Fruit fly (Drosophila melanogaster) whole organism, embryonic: ENCODE measurements around the gene Ccp84Ad.

Source experiments
- Bgb ChIP-seq: fragments of 200-800 bp; sonication (Bioruptor generic); IDR thresholded peaks from 2 replicates; pipeline ENCODE4 v1.3.6; 2022; ENCODE audit warnings: missing biosample characterization, missing genetic modification characterization; ENCODE audit not compliant: partially characterized antibody
- Bteb2 ChIP-seq: fragments of 200-800 bp; sonication (Bioruptor generic); optimal IDR thresholded peaks from 2 replicates; lab custom pipeline; 2016; ENCODE audit warnings: missing biosample characterization, missing genetic modification characterization
- CG10959 ChIP-seq: fragments of 200-800 bp; sonication (Bioruptor generic); IDR thresholded peaks from 2 replicates; pipeline ENCODE4 v1.3.6; 2022; ENCODE audit warnings: missing biosample characterization, missing genetic modification characterization
- CG12071 ChIP-seq: fragments of 200-800 bp; sonication (Bioruptor generic); optimal IDR thresholded peaks from 3 replicates; lab custom pipeline; 2018; ENCODE audit warnings: missing biosample characterization, mild to moderate bottlenecking, missing genetic modification characterization
- CG12236 ChIP-seq: fragments of 200-800 bp; sonication (Bioruptor generic); optimal IDR thresholded peaks from 2 replicates; lab custom pipeline; 2016; ENCODE audit warnings: missing biosample characterization, missing genetic modification characterization
- CG12299 ChIP-seq: fragments of 200-800 bp; sonication (Bioruptor generic); optimal IDR thresholded peaks from 2 replicates; lab custom pipeline; 2018; ENCODE audit warnings: missing biosample characterization, mild to moderate bottlenecking, missing genetic modification characterization
- CG14860 ChIP-seq: fragments of 200-800 bp; sonication (Bioruptor generic); IDR thresholded peaks from 3 replicates; pipeline ENCODE4 v1.3.6; 2022; ENCODE audit warnings: missing biosample characterization, missing genetic modification characterization; ENCODE audit not compliant: partially characterized antibody
- CG15011 ChIP-seq: fragments of 200-800 bp; sonication (Bioruptor generic); optimal IDR thresholded peaks from 3 replicates; lab custom pipeline; 2018; ENCODE audit warnings: missing biosample characterization, mild to moderate bottlenecking, missing genetic modification characterization
- CG17328 ChIP-seq: fragments of 200-800 bp; sonication (Bioruptor generic); IDR thresholded peaks from 2 replicates; pipeline ENCODE4 v1.3.6; 2022; ENCODE audit warnings: missing biosample characterization, missing genetic modification characterization
- CG17568 ChIP-seq: fragments of 200-800 bp; sonication (Bioruptor generic); optimal IDR thresholded peaks from 2 replicates; lab custom pipeline; 2018; ENCODE audit warnings: missing biosample characterization, mild to moderate bottlenecking, missing genetic modification characterization, moderate library complexity
- CG18262 ChIP-seq: fragments of 200-800 bp; optimal IDR thresholded peaks from 3 replicates; lab custom pipeline; 2019; ENCODE audit warnings: missing biosample characterization, mild to moderate bottlenecking, missing genetic modification characterization, moderate library complexity
- CG1832 ChIP-seq: fragments of 200-800 bp; sonication (Bioruptor generic); optimal IDR thresholded peaks from 2 replicates; lab custom pipeline; 2017; ENCODE audit warnings: missing biosample characterization, mild to moderate bottlenecking, missing genetic modification characterization, inconsistent platforms
- CG18599 ChIP-seq: fragments of 200-800 bp; sonication (Bioruptor generic); optimal IDR thresholded peaks from 3 replicates; lab custom pipeline; 2017; ENCODE audit warnings: missing biosample characterization, missing genetic modification characterization, mild to moderate bottlenecking, moderate library complexity, missing genetic modification reagents
- CG2875 ChIP-seq: fragments of 200-800 bp; sonication (Bioruptor generic); optimal IDR thresholded peaks from 2 replicates; lab custom pipeline; 2017; ENCODE audit warnings: missing biosample characterization, mild to moderate bottlenecking, missing genetic modification characterization, missing genetic modification reagents
- CG3847 ChIP-seq: fragments of 200-800 bp; sonication (Bioruptor generic); IDR thresholded peaks from 2 replicates; pipeline ENCODE4 v1.3.6; 2022; ENCODE audit warnings: missing biosample characterization, missing genetic modification characterization
- CG5180 ChIP-seq: fragments of 200-800 bp; sonication (Bioruptor generic); optimal IDR thresholded peaks from 3 replicates; lab custom pipeline; 2017; ENCODE audit warnings: missing biosample characterization, missing genetic modification characterization, mild to moderate bottlenecking, moderate library complexity, missing genetic modification reagents
- CG6272 ChIP-seq: fragments of 200-800 bp; sonication (Bioruptor generic); IDR thresholded peaks from 2 replicates; pipeline ENCODE4 v1.3.6; 2022; ENCODE audit warnings: missing biosample characterization, missing genetic modification characterization
- CG8478 ChIP-seq: fragments of >200 bp; optimal IDR thresholded peaks from 2 replicates; lab custom pipeline; 2018
- CG9727 ChIP-seq: fragments of 200-800 bp; sonication (Bioruptor generic); optimal IDR thresholded peaks from 3 replicates; lab custom pipeline; 2017; ENCODE audit warnings: missing biosample characterization, mild to moderate bottlenecking, missing genetic modification characterization
- CG9797 ChIP-seq: fragments of 200-800 bp; sonication (Bioruptor generic); optimal IDR thresholded peaks from 3 replicates; lab custom pipeline; 2018; ENCODE audit warnings: missing biosample characterization, mild to moderate bottlenecking, missing genetic modification characterization
- Fer1 ChIP-seq: fragments of 200-800 bp; sonication (Bioruptor generic); optimal IDR thresholded peaks from 2 replicates; lab custom pipeline; 2017; ENCODE audit warnings: missing biosample characterization, mild to moderate bottlenecking, missing genetic modification characterization
- HHEX ChIP-seq: fragments of 200-800 bp; sonication (Bioruptor generic); optimal IDR thresholded peaks from 3 replicates; lab custom pipeline; 2017; ENCODE audit warnings: missing biosample characterization, mild to moderate bottlenecking, missing genetic modification characterization, missing genetic modification reagents
- HmgZ ChIP-seq: fragments of 200-800 bp; sonication (Bioruptor generic); optimal IDR thresholded peaks from 2 replicates; lab custom pipeline; 2018; ENCODE audit warnings: missing biosample characterization, mild to moderate bottlenecking, missing genetic modification characterization
- Hmx ChIP-seq: fragments of 200-800 bp; sonication (Bioruptor generic); optimal IDR thresholded peaks from 2 replicates; lab custom pipeline; 2016; ENCODE audit warnings: missing biosample characterization, missing genetic modification characterization
- Lim3 ChIP-seq: fragments of 200-800 bp; sonication (Bioruptor generic); IDR thresholded peaks from 2 replicates; pipeline ENCODE4 v1.3.6; 2022; ENCODE audit warnings: missing biosample characterization, missing genetic modification characterization
- Lpt ChIP-seq: fragments of >200 bp; optimal IDR thresholded peaks from 2 replicates; lab custom pipeline; 2018; ENCODE audit warnings: missing biosample characterization, missing genetic modification characterization
- Neu2 ChIP-seq: fragments of 200-800 bp; sonication (Bioruptor generic); optimal IDR thresholded peaks from 3 replicates; lab custom pipeline; 2016; ENCODE audit warnings: missing biosample characterization, missing genetic modification characterization, borderline replicate concordance
- NfI ChIP-seq: fragments of 200-800 bp; sonication (Bioruptor generic); optimal IDR thresholded peaks from 3 replicates; lab custom pipeline; 2018; ENCODE audit warnings: missing biosample characterization, mild to moderate bottlenecking, missing genetic modification characterization, moderate library complexity
- Sin3A ChIP-seq: fragments of >200 bp; optimal IDR thresholded peaks from 2 replicates; lab custom pipeline; 2018
- TFAM ChIP-seq: fragments of 200-800 bp; sonication (Bioruptor generic); optimal IDR thresholded peaks from 2 replicates; lab custom pipeline; 2017; ENCODE audit warnings: missing biosample characterization, missing genetic modification characterization, inconsistent platforms
- ab ChIP-seq: fragments of 200-800 bp; sonication (Bioruptor generic); optimal IDR thresholded peaks from 2 replicates; lab custom pipeline; 2016; ENCODE audit warnings: missing biosample characterization, missing genetic modification characterization
- al ChIP-seq: fragments of 200-800 bp; sonication (Bioruptor generic); IDR thresholded peaks from 2 replicates; pipeline ENCODE4 v1.3.6; 2022; ENCODE audit warnings: missing biosample characterization, missing genetic modification characterization
- cas ChIP-seq: fragments of 200-800 bp; sonication (Bioruptor generic); IDR thresholded peaks from 2 replicates; pipeline ENCODE4 v1.3.6; 2022; ENCODE audit warnings: missing biosample characterization, missing genetic modification characterization
- chif ChIP-seq, 2 experiments: fragments of 200-800 bp; sonication (Bioruptor generic); optimal IDR thresholded peaks; 3 replicates each; lab custom pipeline; 2016; ENCODE audit warnings: missing biosample characterization in 2 of 2, missing genetic modification characterization in 2 of 2
- crp ChIP-seq, 2 experiments: fragments of 200-800 bp; sonication (Bioruptor generic); optimal IDR thresholded peaks; 2 replicates in 1 of 2; 3 replicates in 1 of 2; lab custom pipeline; 2017; ENCODE audit warnings: missing biosample characterization in 2 of 2, missing genetic modification characterization in 2 of 2, mild to moderate bottlenecking in 1 of 2, moderate library complexity in 1 of 2
- dati ChIP-seq: fragments of 200-800 bp; sonication (Bioruptor generic); IDR thresholded peaks from 2 replicates; pipeline ENCODE4 v1.3.6; 2022; ENCODE audit warnings: missing biosample characterization, missing genetic modification characterization
- fd102C ChIP-seq: fragments of 200-800 bp; sonication (Bioruptor generic); optimal IDR thresholded peaks from 2 replicates; lab custom pipeline; 2018; ENCODE audit warnings: missing biosample characterization, mild to moderate bottlenecking, missing genetic modification characterization, moderate library complexity
- grau ChIP-seq: fragments of 200-800 bp; optimal IDR thresholded peaks from 3 replicates; lab custom pipeline; 2019; ENCODE audit warnings: missing biosample characterization, mild to moderate bottlenecking, missing genetic modification characterization, moderate library complexity
- gsb-n ChIP-seq: fragments of 200-800 bp; sonication (Bioruptor generic); optimal IDR thresholded peaks from 3 replicates; lab custom pipeline; 2018; ENCODE audit warnings: missing biosample characterization, mild to moderate bottlenecking, missing genetic modification characterization
- hb ChIP-seq: fragments of 200-800 bp; sonication (Bioruptor generic); IDR thresholded peaks from 3 replicates; pipeline ENCODE4 v1.3.6; 2022; ENCODE audit warnings: missing biosample characterization, missing genetic modification characterization; ENCODE audit not compliant: partially characterized antibody
- insv ChIP-seq, 2 experiments: fragments of 200-800 bp; sonication (Bioruptor generic); optimal IDR thresholded peaks; 3 replicates each; lab custom pipeline; 2016 to 2018; ENCODE audit warnings: missing biosample characterization in 2 of 2, missing genetic modification characterization in 2 of 2
- klu ChIP-seq: fragments of 200-800 bp; sonication (Bioruptor generic); IDR thresholded peaks from 2 replicates; pipeline ENCODE4 v1.3.6; 2022; ENCODE audit warnings: missing biosample characterization, missing genetic modification characterization
- lab ChIP-seq: fragments of 200-800 bp; sonication (Bioruptor generic); optimal IDR thresholded peaks from 3 replicates; lab custom pipeline; 2017; ENCODE audit warnings: missing biosample characterization, missing genetic modification characterization, mild to moderate bottlenecking, moderate library complexity, missing genetic modification reagents
- nom ChIP-seq: fragments of 200-800 bp; sonication (Bioruptor generic); optimal IDR thresholded peaks from 2 replicates; lab custom pipeline; 2017; ENCODE audit warnings: missing biosample characterization, missing genetic modification characterization, mild to moderate bottlenecking, moderate library complexity, missing genetic modification reagents
- pnt ChIP-seq: fragments of 200-800 bp; sonication (Bioruptor generic); optimal IDR thresholded peaks from 3 replicates; lab custom pipeline; 2016; ENCODE audit warnings: missing biosample characterization, missing genetic modification characterization
- scrt ChIP-seq: fragments of 200-800 bp; sonication (Bioruptor generic); optimal IDR thresholded peaks from 2 replicates; lab custom pipeline; 2018; ENCODE audit warnings: missing biosample characterization, mild to moderate bottlenecking, missing genetic modification characterization, moderate library complexity
- sim ChIP-seq: fragments of 200-800 bp; sonication (Bioruptor generic); IDR thresholded peaks from 2 replicates; pipeline ENCODE4 v1.3.6; 2022; ENCODE audit warnings: missing biosample characterization, missing genetic modification characterization
- sug ChIP-seq: fragments of 200-800 bp; optimal IDR thresholded peaks from 2 replicates; lab custom pipeline; 2019; ENCODE audit warnings: missing biosample characterization, mild to moderate bottlenecking, missing genetic modification characterization, moderate library complexity
- tup ChIP-seq: fragments of 200-800 bp; sonication (Bioruptor generic); optimal IDR thresholded peaks from 2 replicates; lab custom pipeline; 2016; ENCODE audit warnings: missing biosample characterization, mild to moderate bottlenecking, missing genetic modification characterization, moderate library complexity
- yki ChIP-seq: fragments of >200 bp; optimal IDR thresholded peaks from 3 replicates; lab custom pipeline; 2018

The Ccp84Ad gene

DNA sequence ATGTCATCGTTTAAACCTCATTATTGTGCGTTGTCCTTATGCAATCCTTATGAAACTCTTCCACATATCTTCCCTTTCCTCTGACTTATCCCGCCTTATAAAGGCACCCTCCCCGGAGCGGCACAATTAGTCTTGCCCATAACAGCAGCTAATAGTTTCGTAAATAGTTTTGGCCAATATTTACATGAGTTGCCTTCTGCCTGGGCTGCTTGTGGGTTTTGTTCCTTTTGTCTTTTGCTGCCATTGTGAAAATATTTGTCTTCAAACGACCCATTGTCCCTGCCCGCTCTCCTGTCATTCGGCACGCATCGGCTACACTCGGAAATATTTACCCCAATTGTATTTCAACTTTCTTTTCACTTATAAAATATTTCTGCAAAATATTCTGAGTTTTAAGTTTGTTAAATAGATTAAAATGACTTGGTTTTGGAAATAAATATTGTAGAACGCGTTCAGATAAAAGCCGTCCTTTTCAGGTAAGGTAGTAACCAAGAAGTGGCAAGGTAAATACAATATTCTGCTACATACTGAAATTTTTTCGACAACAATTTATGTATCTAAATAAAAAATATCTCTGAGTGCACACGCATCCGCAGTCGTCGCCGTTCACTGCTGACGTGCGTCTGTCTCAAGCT, 31.1 kb downstream of the Ccp84Ad start (continued):
- TF ChIP-seq Lim3 (GFP tag; lab: Robert Waterston, UW) (no peak), CG9797 (GFP tag; lab: Kevin White, UChicago) (no peak), Hmx (GFP tag; lab: Kevin White, UChicago) (no peak), Bteb2 (GFP tag; lab: Kevin White, UChicago) (no peak), CG12299 (tag; lab: Kevin White, UChicago) (no peak), CG8478 (lab: Kevin White, UChicago) (no peak), Neu2 (GFP tag; lab: Kevin White, UChicago) (peak; percentile 9), dati (GFP tag; lab: Robert Waterston, UW) (no peak), ab (GFP tag; lab: Kevin White, UChicago) (no peak), Sin3A (lab: Kevin White, UChicago) (no peak), sug (tag; lab: Kevin White, UChicago) (no peak), CG1832 (GFP tag; lab: Kevin White, UChicago) (no peak), crp (GFP tag; optimal IDR thresholded peaks at IDR 0.05; lab: Kevin White, UChicago) (no peak), cas (GFP tag; lab: Robert Waterston, UW) (no peak), HHEX (GFP tag; lab: Kevin White, UChicago) (no peak), CG2875 (peak; percentile 40), fd102C (peak; percentile 64), nom (GFP tag; lab: Kevin White, UChicago) (no peak), CG18599 (GFP tag; lab: Kevin White, UChicago) (no peak), al (GFP tag; lab: Robert Waterston, UW) (no peak), CG9727 (peak; percentile 70), CG17568 (GFP tag; lab: Kevin White, UChicago) (no peak), hb (GFP tag; lab: Robert Waterston, UW) (no peak), sim (GFP tag; lab: Robert Waterston, UW) (no peak), CG12071 (GFP tag; lab: Kevin White, UChicago) (no peak), Fer1 (no peak), pnt (GFP tag; lab: Kevin White, UChicago) (no peak), CG18262 (tag; lab: Kevin White, UChicago) (peak; percentile 74), CG15011 (GFP tag; lab: Kevin White, UChicago) (peak; percentile 20), klu (GFP tag; lab: Robert Waterston, UW) (no peak), chif (GFP tag; optimal IDR thresholded peaks at IDR 0.05; lab: Kevin White, UChicago) (peak in 1 of 2 experiments; percentile 35), Bgb (GFP tag; lab: Robert Waterston, UW) (no peak), lab (no peak), CG14860 (no peak), CG5180 (GFP tag; lab: Kevin White, UChicago) (peak; percentile 1), CG3847 (no peak), yki (lab: Kevin White, UChicago) (no peak), tup (GFP tag; lab: Kevin White, UChicago) (no peak), Lpt (GFP tag; lab: Kevin White, UChicago) (no peak), gsb-n (tag; lab: Kevin White, UChicago) (peak; percentile 67), NfI (GFP tag; lab: Kevin White, UChicago) (no peak), CG6272 (GFP tag; lab: Robert Waterston, UW) (no peak), CG12236 (GFP tag; lab: Kevin White, UChicago) (no peak), CG10959 (GFP tag; lab: Robert Waterston, UW) (0 out of 2 replicates have a peak, but pooled peaks have one; percentile 26), grau (peak; percentile 37), HmgZ (tag; lab: Kevin White, UChicago) (no peak), scrt (no peak), insv (GFP tag; optimal IDR thresholded peaks at IDR 0.05; lab: Kevin White, UChicago) (no peak), CG17328 (GFP tag; lab: Robert Waterston, UW) (0 out of 2 replicates have a peak, but pooled peaks have one; percentile 22), TFAM (GFP tag; lab: Kevin White, UChicago) (no peak)
